Fruit fly (Drosophila melanogaster): ENCODE results near the gene CG3568.

DNA sequence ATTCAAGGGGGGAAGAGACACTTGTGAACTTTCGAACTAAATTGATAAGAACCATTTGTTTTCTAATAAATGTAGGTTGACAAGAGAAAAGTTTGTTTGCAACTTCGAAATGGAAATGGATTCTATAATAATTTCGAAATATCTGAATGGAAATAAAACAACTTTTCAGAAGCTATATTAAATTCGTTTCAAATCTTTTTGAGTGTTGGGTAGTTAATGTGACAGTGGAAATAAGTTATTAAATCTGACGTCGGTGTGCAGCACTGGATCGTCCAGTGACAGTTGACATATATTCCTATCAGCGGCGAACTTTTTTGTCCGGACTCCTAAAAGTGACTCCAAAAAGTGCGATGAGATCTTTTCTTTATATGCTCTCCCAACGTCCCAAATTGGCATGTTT lies at the start of gene CG3568:
- TF ChIP-seq Sox14 (GFP tag; optimal IDR thresholded peaks at IDR 0.05) (no peak), Lpt (GFP tag; optimal IDR thresholded peaks at IDR 0.05) (no peak), Eip93F (GFP tag; optimal IDR thresholded peaks at IDR 0.05) (no peak), Hr38 (GFP tag; optimal IDR thresholded peaks at IDR 0.05) (no peak), CG6276 (GFP tag; optimal IDR thresholded peaks at IDR 0.05) (no peak), CG8319 (GFP tag; optimal IDR thresholded peaks at IDR 0.05) (no peak), eg (GFP tag; IDR thresholded peaks at IDR 0.05) (no peak), ss (GFP tag; optimal IDR thresholded peaks at IDR 0.05) (no peak), fkh (GFP tag; optimal IDR thresholded peaks at IDR 0.05) (no peak), CG15336 (GFP tag; IDR thresholded peaks at IDR 0.05) (no peak), Hr4 (GFP tag; optimal IDR thresholded peaks at IDR 0.05) (no peak)

Data from whole organism, prepupa.